Fruit fly (Drosophila melanogaster) whole organism, embryonic: ENCODE measurements around the gene Sbp2.

Experiments
- Ada2b ChIP-seq: fragments of 200-800 bp; sonication (Bioruptor generic); IDR thresholded peaks from 2 replicates; pipeline ENCODE4 v1.3.6; 2022; ENCODE audit warnings: missing biosample characterization, missing genetic modification characterization
- Asciz ChIP-seq: fragments of 200-800 bp; sonication (Bioruptor generic); optimal IDR thresholded peaks from 2 replicates; lab custom pipeline; 2017; ENCODE audit warnings: missing biosample characterization, mild to moderate bottlenecking, missing genetic modification characterization, missing genetic modification reagents
- Atf3 ChIP-seq: fragments of 200-800 bp; sonication (Bioruptor generic); optimal IDR thresholded peaks from 3 replicates; lab custom pipeline; 2016; ENCODE audit warnings: missing biosample characterization, missing genetic modification characterization
- Awh ChIP-seq: fragments of 200-800 bp; sonication (Bioruptor generic); IDR thresholded peaks from 2 replicates; pipeline ENCODE4, ENCODE4 v1.3.6; 2022; ENCODE audit warnings: missing biosample characterization, missing genetic modification characterization
- B-H2 ChIP-seq: fragments of 200-800 bp; sonication (Bioruptor generic); optimal IDR thresholded peaks from 2 replicates; lab custom pipeline; 2018; ENCODE audit warnings: missing biosample characterization, mild to moderate bottlenecking, missing genetic modification characterization
- CG10366 ChIP-seq: fragments of 200-800 bp; sonication (Bioruptor generic); IDR thresholded peaks from 2 replicates; pipeline ENCODE4 v1.3.6; 2022; ENCODE audit warnings: missing biosample characterization, missing genetic modification characterization
- CG12155 ChIP-seq: fragments of 200-800 bp; sonication (Bioruptor generic); optimal IDR thresholded peaks from 3 replicates; lab custom pipeline; 2016; ENCODE audit warnings: missing biosample characterization, missing genetic modification characterization
- CG15479 ChIP-seq: fragments of 200-800 bp; sonication (Bioruptor generic); optimal IDR thresholded peaks from 3 replicates; lab custom pipeline; 2019; ENCODE audit warnings: missing biosample characterization, mild to moderate bottlenecking, missing genetic modification characterization, moderate library complexity
- CG16815 ChIP-seq: fragments of 200-800 bp; sonication (Bioruptor generic); optimal IDR thresholded peaks from 3 replicates; lab custom pipeline; 2017; ENCODE audit warnings: missing biosample characterization, mild to moderate bottlenecking, missing genetic modification characterization
- CG17359 ChIP-seq: fragments of 200-800 bp; sonication (Bioruptor generic); optimal IDR thresholded peaks from 3 replicates; lab custom pipeline; 2018; ENCODE audit warnings: missing biosample characterization, mild to moderate bottlenecking, missing genetic modification characterization, moderate library complexity
- CG17361 ChIP-seq: fragments of 200-800 bp; sonication (Bioruptor generic); IDR thresholded peaks from 3 replicates; pipeline ENCODE4 v1.3.6; 2022; ENCODE audit warnings: missing biosample characterization, missing genetic modification characterization
- CG17612 ChIP-seq: fragments of 200-800 bp; sonication (Bioruptor generic); IDR thresholded peaks from 2 replicates; pipeline ENCODE4 v1.3.6; 2022; ENCODE audit warnings: missing biosample characterization, missing genetic modification characterization
- CG18262 ChIP-seq: fragments of 200-800 bp; optimal IDR thresholded peaks from 3 replicates; lab custom pipeline; 2019; ENCODE audit warnings: missing biosample characterization, mild to moderate bottlenecking, missing genetic modification characterization, moderate library complexity
- CG18619 ChIP-seq: fragments of 200-800 bp; sonication (Bioruptor generic); optimal IDR thresholded peaks from 3 replicates; lab custom pipeline; 2017; ENCODE audit warnings: missing biosample characterization, mild to moderate bottlenecking, missing genetic modification characterization
- CG3065 ChIP-seq: fragments of 200-800 bp; sonication (Bioruptor generic); optimal IDR thresholded peaks from 2 replicates; lab custom pipeline; 2016; ENCODE audit warnings: missing biosample characterization, missing genetic modification characterization
- CG31441 ChIP-seq: fragments of 200-800 bp; sonication (Bioruptor generic); IDR thresholded peaks from 2 replicates; pipeline ENCODE4 v1.3.6; 2022; ENCODE audit warnings: missing biosample characterization, missing genetic modification characterization
- CG4360 ChIP-seq: fragments of 200-800 bp; sonication (Bioruptor generic); IDR thresholded peaks from 2 replicates; pipeline ENCODE4 v1.3.6; 2022; ENCODE audit warnings: missing biosample characterization, missing genetic modification characterization
- CG6254 ChIP-seq: fragments of 200-800 bp; sonication (Bioruptor generic); optimal IDR thresholded peaks from 3 replicates; lab custom pipeline; 2017; ENCODE audit warnings: mild to moderate bottlenecking, missing biosample characterization, missing genetic modification reagents, missing genetic modification characterization
- CG7357 ChIP-seq: fragments of 200-800 bp; sonication (Bioruptor generic); IDR thresholded peaks from 3 replicates; pipeline ENCODE4 v1.3.6; 2022; ENCODE audit warnings: missing biosample characterization, missing genetic modification characterization
- CG7987 ChIP-seq: fragments of 200-800 bp; sonication (Bioruptor generic); optimal IDR thresholded peaks from 2 replicates; lab custom pipeline; 2018; ENCODE audit warnings: missing biosample characterization, mild to moderate bottlenecking, missing genetic modification characterization, moderate library complexity
- CG8089 ChIP-seq: fragments of 200-800 bp; sonication (Bioruptor generic); optimal IDR thresholded peaks from 3 replicates; lab custom pipeline; 2016; ENCODE audit warnings: missing biosample characterization, missing genetic modification characterization
- D19B ChIP-seq: fragments of 200-800 bp; sonication (Bioruptor generic); optimal IDR thresholded peaks from 2 replicates; lab custom pipeline; 2017; ENCODE audit warnings: missing biosample characterization, mild to moderate bottlenecking, missing genetic modification characterization
- Dfd ChIP-seq, 2 experiments: fragments of >200 bp; optimal IDR thresholded peaks; 2 replicates each; lab custom pipeline; 2017; ENCODE audit warnings: missing biosample characterization in 2 of 2, missing genetic modification characterization in 2 of 2
- Drgx ChIP-seq: fragments of 200-800 bp; sonication (Bioruptor generic); IDR thresholded peaks from 2 replicates; pipeline ENCODE4 v1.3.6; 2022; ENCODE audit warnings: missing biosample characterization, missing genetic modification characterization
- ERR ChIP-seq: fragments of 200-800 bp; sonication (Bioruptor generic); optimal IDR thresholded peaks from 2 replicates; lab custom pipeline; 2016; ENCODE audit warnings: missing biosample characterization, missing genetic modification characterization
- H2.0 ChIP-seq: fragments of 200-800 bp; sonication (Bioruptor generic); IDR thresholded peaks from 2 replicates; pipeline ENCODE4 v1.3.6; 2022; ENCODE audit warnings: missing biosample characterization, missing genetic modification characterization
- Hr78 ChIP-seq, 2 experiments: fragments of 200-800 bp in 1 of 2; fragments of >200 bp in 1 of 2; sonication (Bioruptor generic) in 1 of 2; optimal IDR thresholded peaks; 2 replicates each; lab custom pipeline; 2017 to 2019; ENCODE audit warnings: missing biosample characterization in 2 of 2, missing genetic modification characterization in 2 of 2, mild to moderate bottlenecking in 1 of 2, moderate library complexity in 1 of 2
- Mes4 ChIP-seq: fragments of 200-800 bp; sonication (Bioruptor generic); optimal IDR thresholded peaks from 2 replicates; lab custom pipeline; 2016; ENCODE audit warnings: missing biosample characterization, missing genetic modification characterization
- NC2α ChIP-seq: fragments of 200-800 bp; sonication (Bioruptor generic); optimal IDR thresholded peaks from 2 replicates; lab custom pipeline; 2016; ENCODE audit warnings: missing biosample characterization, missing genetic modification characterization
- NK7.1 ChIP-seq: fragments of 200-800 bp; sonication (Bioruptor generic); optimal IDR thresholded peaks from 3 replicates; lab custom pipeline; 2016; ENCODE audit warnings: missing biosample characterization, missing genetic modification characterization
- Pdp1 ChIP-seq, 2 experiments: fragments of 200-800 bp; sonication (Bioruptor generic); optimal IDR thresholded peaks; 3 replicates each; lab custom pipeline; 2016; ENCODE audit warnings: missing biosample characterization in 2 of 2, missing genetic modification characterization in 2 of 2, mild to moderate bottlenecking in 1 of 2, moderate library complexity in 1 of 2
- TFAM ChIP-seq: fragments of 200-800 bp; sonication (Bioruptor generic); optimal IDR thresholded peaks from 2 replicates; lab custom pipeline; 2017; ENCODE audit warnings: missing biosample characterization, missing genetic modification characterization, inconsistent platforms
- Tbp ChIP-seq: fragments of >200 bp; optimal IDR thresholded peaks from 2 replicates; lab custom pipeline; 2018; ENCODE audit warnings: missing biosample characterization, missing genetic modification characterization
- Vsx1 ChIP-seq: fragments of 200-800 bp; sonication (Bioruptor generic); optimal IDR thresholded peaks from 2 replicates; lab custom pipeline; 2017; ENCODE audit warnings: missing biosample characterization, mild to moderate bottlenecking, missing genetic modification characterization, missing genetic modification reagents
- Xbp1 ChIP-seq: fragments of 200-800 bp; sonication (Bioruptor generic); optimal IDR thresholded peaks from 3 replicates; lab custom pipeline; 2016; ENCODE audit warnings: missing biosample characterization, mild to moderate bottlenecking, missing genetic modification characterization
- ase ChIP-seq: fragments of 200-800 bp; sonication (Bioruptor generic); IDR thresholded peaks from 3 replicates; pipeline ENCODE4 v1.3.6; 2022; ENCODE audit warnings: missing biosample characterization, missing genetic modification characterization
- cad ChIP-seq: fragments of >200 bp; optimal IDR thresholded peaks from 2 replicates; lab custom pipeline; 2017; ENCODE audit warnings: missing biosample characterization, missing genetic modification characterization
- cato ChIP-seq: fragments of 200-800 bp; sonication (Bioruptor generic); optimal IDR thresholded peaks from 2 replicates; lab custom pipeline; 2016; ENCODE audit warnings: missing biosample characterization, missing genetic modification characterization, borderline replicate concordance
- ci ChIP-seq: fragments of 200-800 bp; sonication (Bioruptor generic); IDR thresholded peaks from 3 replicates; pipeline ENCODE4 v1.3.6; 2022; ENCODE audit warnings: missing biosample characterization, missing genetic modification characterization
- croc ChIP-seq: fragments of 200-800 bp; sonication (Bioruptor generic); conservative IDR thresholded peaks from 3 replicates; pipeline ENCODE4 v1.3.6; 2022; ENCODE audit warnings: missing biosample characterization, missing genetic modification characterization
- cwo ChIP-seq: fragments of 200-800 bp; sonication (Bioruptor generic); optimal IDR thresholded peaks from 3 replicates; lab custom pipeline; 2017; ENCODE audit warnings: missing biosample characterization, missing genetic modification characterization, mild to moderate bottlenecking, moderate library complexity, missing genetic modification reagents
- fd96Cb ChIP-seq: fragments of 200-800 bp; sonication (Bioruptor generic); optimal IDR thresholded peaks from 2 replicates; lab custom pipeline; 2018; ENCODE audit warnings: missing biosample characterization, mild to moderate bottlenecking, missing genetic modification characterization, moderate library complexity
- grau ChIP-seq: fragments of 200-800 bp; optimal IDR thresholded peaks from 3 replicates; lab custom pipeline; 2019; ENCODE audit warnings: missing biosample characterization, mild to moderate bottlenecking, missing genetic modification characterization, moderate library complexity
- h ChIP-seq: fragments of >200 bp; optimal IDR thresholded peaks from 2 replicates; lab custom pipeline; 2017
- inv ChIP-seq: fragments of 200-800 bp; sonication (Bioruptor generic); IDR thresholded peaks from 2 replicates; pipeline ENCODE4 v1.3.6; 2022; ENCODE audit warnings: missing biosample characterization, missing genetic modification characterization; ENCODE audit not compliant: partially characterized antibody
- luna ChIP-seq: fragments of 200-800 bp; sonication (Bioruptor generic); optimal IDR thresholded peaks from 2 replicates; lab custom pipeline; 2016; ENCODE audit warnings: missing biosample characterization, missing genetic modification characterization
- otp ChIP-seq: fragments of 200-800 bp; sonication (Bioruptor generic); IDR thresholded peaks from 3 replicates; pipeline ENCODE4, ENCODE4 v1.3.6; 2022; ENCODE audit warnings: missing biosample characterization, missing genetic modification characterization
- pita ChIP-seq: fragments of 200-800 bp; sonication (Bioruptor generic); optimal IDR thresholded peaks from 2 replicates; lab custom pipeline; 2017; ENCODE audit warnings: missing biosample characterization, mild to moderate bottlenecking, missing genetic modification characterization
- row ChIP-seq: fragments of 200-800 bp; sonication (Bioruptor generic); IDR thresholded peaks from 3 replicates; pipeline ENCODE4 v1.3.6; 2022; ENCODE audit warnings: missing biosample characterization, missing genetic modification characterization
- scrt ChIP-seq: fragments of 200-800 bp; sonication (Bioruptor generic); optimal IDR thresholded peaks from 2 replicates; lab custom pipeline; 2018; ENCODE audit warnings: missing biosample characterization, mild to moderate bottlenecking, missing genetic modification characterization, moderate library complexity
- shn ChIP-seq: fragments of 200-800 bp; sonication (Bioruptor generic); optimal IDR thresholded peaks from 3 replicates; lab custom pipeline; 2016; ENCODE audit warnings: missing biosample characterization, missing genetic modification characterization
- vvl ChIP-seq: fragments of 200-800 bp; sonication (Bioruptor generic); IDR thresholded peaks from 2 replicates; pipeline ENCODE4 v1.3.6; 2022; ENCODE audit warnings: missing biosample characterization, missing genetic modification characterization

The Sbp2 gene

dm6 chr3L:8308891-8309352 lies 5.0 kb downstream of the Sbp2 start, which contains the start of gene BI-1 (continued):
- TF ChIP-seq CG4360 (GFP tag; lab: Robert Waterston, UW) (no peak), NK7.1 (GFP tag; lab: Kevin White, UChicago) (no peak), pita (GFP tag; lab: Kevin White, UChicago) (no peak), B-H2 (GFP tag; lab: Kevin White, UChicago) (peak; percentile 74), Mes4 (GFP tag; lab: Kevin White, UChicago) (no peak), CG17359 (tag; lab: Kevin White, UChicago) (peak; percentile 39), Tbp (GFP tag; lab: Kevin White, UChicago) (no peak), H2.0 (GFP tag; lab: Robert Waterston, UW) (no peak), Drgx (GFP tag; lab: Robert Waterston, UW) (no peak), TFAM (GFP tag; lab: Kevin White, UChicago) (no peak), NC2α (GFP tag; lab: Kevin White, UChicago) (no peak), Asciz (no peak), row (peak; percentile 94), CG18619 (GFP tag; lab: Kevin White, UChicago) (peak; percentile 24), CG3065 (GFP tag; lab: Kevin White, UChicago) (no peak), vvl (GFP tag; lab: Robert Waterston, UW) (no peak), CG31441 (GFP tag; lab: Robert Waterston, UW) (no peak), shn (GFP tag; lab: Kevin White, UChicago) (no peak), Atf3 (GFP tag; lab: Kevin White, UChicago) (no peak), ERR (GFP tag; lab: Kevin White, UChicago) (no peak), CG18262 (tag; lab: Kevin White, UChicago) (peak; percentile 64), CG8089 (GFP tag; lab: Kevin White, UChicago) (no peak), CG12155 (peak; percentile 58), scrt (GFP tag; lab: Kevin White, UChicago) (peak; percentile 67), CG6254 (GFP tag; lab: Kevin White, UChicago) (peak; percentile 3), Hr78 (GFP tag; optimal IDR thresholded peaks at IDR 0.05; lab: Kevin White, UChicago) (no peak), fd96Cb (peak; percentile 24), D19B (peak; percentile 58), cwo (GFP tag; lab: Kevin White, UChicago) (peak; percentile 63), luna (GFP tag; lab: Kevin White, UChicago) (no peak), otp (GFP tag; lab: Robert Waterston, UW) (no peak), Xbp1 (GFP tag; lab: Kevin White, UChicago) (peak; percentile 89), ase (GFP tag; lab: Robert Waterston, UW) (no peak), CG7987 (GFP tag; lab: Kevin White, UChicago) (peak; percentile 7), ci (GFP tag; lab: Robert Waterston, UW) (0 out of 3 replicates have a peak, but pooled peaks have one; percentile 17), Dfd (GFP tag; optimal IDR thresholded peaks at IDR 0.05; lab: Kevin White, UChicago) (no peak), Awh (no peak), CG17361 (peak; percentile 88), Vsx1 (no peak), h (lab: Kevin White, UChicago) (no peak), croc (peak; percentile 16; the same call in 1 of the 3 replicates), CG7357 (GFP tag; lab: Robert Waterston, UW) (no peak), CG15479 (GFP tag; lab: Kevin White, UChicago) (no peak), Ada2b (GFP tag; lab: Robert Waterston, UW) (no peak), Pdp1 (GFP tag; optimal IDR thresholded peaks at IDR 0.05; lab: Kevin White, UChicago) (peak; percentile 38 to 60), cato (GFP tag; lab: Kevin White, UChicago) (peak; percentile 19), CG16815 (peak; percentile 23), CG17612 (GFP tag; lab: Robert Waterston, UW) (no peak), grau (tag; lab: Kevin White, UChicago) (peak; percentile 79), inv (GFP tag; lab: Robert Waterston, UW) (no peak), cad (GFP tag; lab: Kevin White, UChicago) (no peak), CG10366 (0 out of 2 replicates have a peak, but pooled peaks have one; percentile 7)
